Worm (Caenorhabditis elegans) whole organism, young adult: ENCODE data around the gene ZC190.8.

ENCODE experiments used
- F49E8.2 ChIP-seq: sonication (generic microtip); optimal IDR thresholded peaks from 3 replicates; lab custom pipeline; 2017; ENCODE audit warnings: missing genetic modification characterization, mild to moderate bottlenecking, missing compliant biosample characterization, antibody characterized with exemption, moderate library complexity; ENCODE audit not compliant: insufficient read depth
- T26A5.8 ChIP-seq: sonication (generic microtip); optimal IDR thresholded peaks from 2 replicates; lab custom pipeline; 2016; ENCODE audit warnings: missing genetic modification characterization, missing compliant biosample characterization
- Y67H2A.10 ChIP-seq: fragments of 200-800 bp; sonication (Bioruptor generic); conservative IDR thresholded peaks from 2 replicates; pipeline ENCODE4 v1.3.6; 2022; ENCODE audit warnings: missing genetic modification reagents, missing genetic modification characterization, missing compliant biosample characterization
- ama-1 ChIP-seq, 3 experiments: fragments of 150-350 bp in 1 of 3; sonication (generic microtip) in 2 of 3; optimal IDR thresholded peaks; 2 replicates each; lab custom pipeline; 2014 to 2018; ENCODE audit warnings: missing biosample characterization in 2 of 3, missing genetic modification characterization in 2 of 3, missing genetic modification reagents in 2 of 3
- ceh-58 ChIP-seq: fragments of 200-800 bp; sonication (Bioruptor generic); IDR thresholded peaks from 2 replicates; pipeline ENCODE4 v1.3.6; 2022; ENCODE audit warnings: missing genetic modification characterization, missing compliant biosample characterization
- efl-1 ChIP-seq: fragments of 150-350 bp; optimal IDR thresholded peaks from 2 replicates; lab custom pipeline; 2014; ENCODE audit warnings: missing biosample characterization, missing genetic modification reagents, missing genetic modification characterization
- egl-44 ChIP-seq: fragments of 200-800 bp; sonication (Bioruptor generic); IDR thresholded peaks from 2 replicates; pipeline ENCODE4 v1.3.6; 2022; ENCODE audit warnings: missing genetic modification reagents, missing genetic modification characterization, missing compliant biosample characterization
- gei-17 ChIP-seq: fragments of 200-800 bp; sonication (Bioruptor generic); optimal IDR thresholded peaks from 2 replicates; lab custom pipeline; 2018; ENCODE audit warnings: mild to moderate bottlenecking, missing genetic modification characterization, missing compliant biosample characterization
- lsl-1 ChIP-seq: fragments of 200-800 bp; sonication (Bioruptor generic); optimal IDR thresholded peaks from 2 replicates; lab custom pipeline; 2018; ENCODE audit warnings: mild to moderate bottlenecking, missing genetic modification characterization, moderate library complexity, missing compliant biosample characterization
- madf-8 ChIP-seq: fragments of 200-800 bp; sonication (Bioruptor generic); conservative IDR thresholded peaks from 2 replicates; pipeline ENCODE4 v1.3.6; 2022; ENCODE audit warnings: missing genetic modification reagents, missing genetic modification characterization, missing compliant biosample characterization
- sdz-38 ChIP-seq: sonication (generic microtip); optimal IDR thresholded peaks from 2 replicates; lab custom pipeline; 2016; ENCODE audit warnings: missing genotype, missing genetic modification characterization, missing compliant biosample characterization
- snpc-4 ChIP-seq, 5 experiments: fragments of 150-350 bp in 1 of 5; sonication (generic microtip) in 4 of 5; optimal IDR thresholded peaks; 2 replicates each; lab custom pipeline; 2014 to 2018; ENCODE audit warnings: missing genetic modification characterization in 5 of 5, missing biosample characterization in 3 of 5, antibody characterized with exemption in 2 of 5, mild to moderate bottlenecking in 2 of 5, missing compliant biosample characterization in 2 of 5, missing genotype in 2 of 5, moderate library complexity in 2 of 5, missing genetic modification reagents in 1 of 5
- tbp1 ChIP-seq: fragments of 200-800 bp; sonication (Bioruptor generic); optimal IDR thresholded peaks from 2 replicates; lab custom pipeline; 2018; ENCODE audit warnings: mild to moderate bottlenecking, missing genetic modification characterization, missing compliant biosample characterization

DNA sequence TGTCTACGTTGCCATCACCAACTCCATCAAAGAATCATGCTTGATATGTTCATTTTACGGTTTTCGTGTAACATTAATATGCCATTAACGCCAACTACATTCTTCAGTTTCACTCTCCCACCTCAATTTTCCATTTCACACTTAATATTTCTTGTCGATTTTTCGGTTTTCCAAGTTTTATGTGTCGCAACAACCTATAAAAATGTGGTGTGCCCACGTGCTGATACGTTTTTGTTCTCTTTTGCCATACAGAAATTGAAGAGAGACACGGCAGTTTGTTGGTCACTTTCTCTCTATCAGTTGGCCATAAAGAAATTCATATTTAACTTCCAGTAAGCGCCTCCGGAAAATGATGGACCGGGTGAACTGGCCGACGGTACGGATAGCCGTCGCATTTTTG is 4.9 kb downstream of the ZC190.8 start, which contains the start of gene cln-3.3:
- TF ChIP-seq gei-17 (no peak), madf-8 (GFP tag; lab: Robert Waterston, UW) (no peak), sdz-38 (tag; lab: Kevin White, UChicago) (no peak), tbp1 (no peak), ceh-58 (no peak), F49E8.2 (no peak), snpc-4 (GFP tag; optimal IDR thresholded peaks at IDR 0.05; lab: Kevin White, UChicago) (no peak), snpc-4 (tag; optimal IDR thresholded peaks at IDR 0.05; lab: Kevin White, UChicago) (no peak), ama-1 (optimal IDR thresholded peaks at IDR 0.05; lab: Kevin White, UChicago) (no peak), ama-1 (GFP tag; optimal IDR thresholded peaks at IDR 0.05; lab: Kevin White, UChicago) (no peak), T26A5.8 (tag; lab: Kevin White, UChicago) (no peak), egl-44 (GFP tag; lab: Robert Waterston, UW) (no peak), efl-1 (no peak), Y67H2A.10 (GFP tag; lab: Robert Waterston, UW) (no peak), lsl-1 (GFP tag; lab: Kevin White, UChicago) (no peak)
